Worm (Caenorhabditis elegans) whole organism, L2 larva: ENCODE measurements around the gene hmp-1.

Experiments used
- C34F6.9 ChIP-seq: fragments of 150-350 bp; optimal IDR thresholded peaks from 2 replicates; lab custom pipeline; 2014; ENCODE audit warnings: missing biosample characterization, missing genetic modification characterization
- F13H6.1 ChIP-seq: sonication (generic microtip); optimal IDR thresholded peaks from 2 replicates; lab custom pipeline; 2016; ENCODE audit warnings: missing genetic modification characterization, missing compliant biosample characterization
- R02D3.7 ChIP-seq: fragments of 150-350 bp; optimal IDR thresholded peaks from 2 replicates; lab custom pipeline; 2014; ENCODE audit warnings: missing biosample characterization, missing genetic modification characterization
- Y55F3AM.14 ChIP-seq: fragments of 200-800 bp; sonication (Bioruptor generic); optimal IDR thresholded peaks from 2 replicates; lab custom pipeline; 2018; ENCODE audit warnings: mild to moderate bottlenecking, missing genetic modification characterization, missing compliant biosample characterization
- ZK546.5 ChIP-seq: sonication (generic microtip); optimal IDR thresholded peaks from 2 replicates; lab custom pipeline; 2017; ENCODE audit warnings: missing biosample characterization, missing genetic modification characterization
- alr-1 ChIP-seq: fragments of 150-350 bp; optimal IDR thresholded peaks from 2 replicates; lab custom pipeline; 2014; ENCODE audit warnings: missing biosample characterization, missing genetic modification characterization
- aly-2 ChIP-seq: fragments of 150-350 bp; optimal IDR thresholded peaks from 2 replicates; lab custom pipeline; 2014; ENCODE audit warnings: missing biosample characterization, missing genetic modification characterization
- ama-1 ChIP-seq: fragments of 150-350 bp; optimal IDR thresholded peaks from 2 replicates; lab custom pipeline; 2018; ENCODE audit warnings: inconsistent platforms
- blmp-1 ChIP-seq: sonication (generic microtip); optimal IDR thresholded peaks from 2 replicates; lab custom pipeline; 2017; ENCODE audit warnings: missing genetic modification characterization, mild to moderate bottlenecking, missing compliant biosample characterization, antibody characterized with exemption, moderate library complexity; ENCODE audit not compliant: insufficient read depth
- ceh-16 ChIP-seq: fragments of 150-350 bp; optimal IDR thresholded peaks from 2 replicates; lab custom pipeline; 2014; ENCODE audit warnings: missing biosample characterization, missing genetic modification characterization
- ceh-82 ChIP-seq: fragments of 150-350 bp; optimal IDR thresholded peaks from 2 replicates; lab custom pipeline; 2014; ENCODE audit warnings: missing biosample characterization, missing genetic modification characterization
- crh-2 ChIP-seq: sonication (generic microtip); optimal IDR thresholded peaks from 2 replicates; lab custom pipeline; 2017; ENCODE audit warnings: missing biosample characterization, missing genetic modification characterization
- dmd-4 ChIP-seq: sonication (generic microtip); optimal IDR thresholded peaks from 2 replicates; lab custom pipeline; 2017; ENCODE audit warnings: missing biosample characterization, missing genetic modification characterization
- egl-27 ChIP-seq: sonication (generic microtip); optimal IDR thresholded peaks from 3 replicates; lab custom pipeline; 2017; ENCODE audit warnings: missing biosample characterization, missing genetic modification reagents, missing genetic modification characterization
- elt-1 ChIP-seq: fragments of 150-350 bp; optimal IDR thresholded peaks from 2 replicates; lab custom pipeline; 2014; ENCODE audit warnings: missing biosample characterization, missing genetic modification characterization
- elt-3 ChIP-seq: sonication (generic microtip); optimal IDR thresholded peaks from 2 replicates; lab custom pipeline; 2017; ENCODE audit warnings: missing biosample characterization, missing genetic modification characterization
- fos-1 ChIP-seq: fragments of 150-350 bp; optimal IDR thresholded peaks from 2 replicates; lab custom pipeline; 2014; ENCODE audit warnings: missing biosample characterization, missing genetic modification characterization
- gmeb-1 ChIP-seq: fragments of 150-350 bp; optimal IDR thresholded peaks from 2 replicates; lab custom pipeline; 2014; ENCODE audit warnings: missing biosample characterization, missing genetic modification characterization
- lin-11 ChIP-seq: fragments of 150-350 bp; sonication (generic microtip); optimal IDR thresholded peaks from 2 replicates; lab custom pipeline; 2014; ENCODE audit warnings: missing biosample characterization, missing genetic modification characterization, inconsistent platforms, mixed read lengths
- lin-13 ChIP-seq: fragments of 150-350 bp; optimal IDR thresholded peaks from 2 replicates; lab custom pipeline; 2014; ENCODE audit warnings: missing biosample characterization, missing genetic modification reagents, missing genetic modification characterization
- lin-39 ChIP-seq: fragments of 150-350 bp; optimal IDR thresholded peaks from 2 replicates; lab custom pipeline; 2014; ENCODE audit warnings: missing biosample characterization, missing genetic modification reagents, missing genetic modification characterization
- lsy-2 ChIP-seq, 2 experiments: fragments of 150-350 bp in 1 of 2; sonication (generic microtip) in 1 of 2; optimal IDR thresholded peaks; 2 replicates each; lab custom pipeline; 2014 to 2017; ENCODE audit warnings: missing biosample characterization in 2 of 2, missing genetic modification characterization in 2 of 2
- mab-5 ChIP-seq: fragments of 150-350 bp; optimal IDR thresholded peaks from 2 replicates; lab custom pipeline; 2014; ENCODE audit warnings: missing biosample characterization, missing genetic modification characterization
- mbf-1 ChIP-seq: sonication (generic microtip); optimal IDR thresholded peaks from 2 replicates; lab custom pipeline; 2017; ENCODE audit warnings: missing biosample characterization, missing genetic modification characterization
- mdl-1 ChIP-seq, 2 experiments: fragments of 150-350 bp in 1 of 2; sonication (generic microtip) in 1 of 2; optimal IDR thresholded peaks; 2 replicates each; lab custom pipeline; 2017; ENCODE audit warnings: missing biosample characterization in 2 of 2, missing genetic modification characterization in 2 of 2
- nhr-10 ChIP-seq: sonication (generic microtip); optimal IDR thresholded peaks from 2 replicates; lab custom pipeline; 2017; ENCODE audit warnings: missing biosample characterization, missing genetic modification characterization
- nhr-11 ChIP-seq: fragments of 150-350 bp; optimal IDR thresholded peaks from 2 replicates; lab custom pipeline; 2014; ENCODE audit warnings: missing biosample characterization, missing genetic modification characterization
- nhr-12 ChIP-seq: fragments of 150-350 bp; optimal IDR thresholded peaks from 2 replicates; lab custom pipeline; 2014; ENCODE audit warnings: missing biosample characterization, missing genetic modification characterization
- nhr-129 ChIP-seq: fragments of 150-350 bp; optimal IDR thresholded peaks from 2 replicates; lab custom pipeline; 2014; ENCODE audit warnings: missing biosample characterization, missing genetic modification characterization
- nhr-21 ChIP-seq: fragments of 150-350 bp; optimal IDR thresholded peaks from 2 replicates; lab custom pipeline; 2014; ENCODE audit warnings: missing biosample characterization, missing genetic modification characterization
- nhr-23 ChIP-seq: fragments of 150-350 bp; optimal IDR thresholded peaks from 2 replicates; lab custom pipeline; 2014; ENCODE audit warnings: missing biosample characterization, missing genetic modification reagents, missing genetic modification characterization
- nhr-237 ChIP-seq: fragments of 150-350 bp; optimal IDR thresholded peaks from 2 replicates; lab custom pipeline; 2014; ENCODE audit warnings: missing biosample characterization, missing genetic modification characterization
- nhr-25 ChIP-seq: fragments of 150-350 bp; sonication (generic microtip); optimal IDR thresholded peaks from 3 replicates; lab custom pipeline; 2014; ENCODE audit warnings: missing biosample characterization, missing genetic modification characterization
- nhr-6 ChIP-seq: fragments of 150-350 bp; optimal IDR thresholded peaks from 2 replicates; lab custom pipeline; 2014; ENCODE audit warnings: missing biosample characterization, missing genetic modification characterization
- nhr-77 ChIP-seq: fragments of 150-350 bp; optimal IDR thresholded peaks from 2 replicates; lab custom pipeline; 2014; ENCODE audit warnings: missing biosample characterization, missing genetic modification characterization
- peb-1 ChIP-seq: fragments of 150-350 bp; optimal IDR thresholded peaks from 2 replicates; lab custom pipeline; 2014; ENCODE audit warnings: missing biosample characterization, missing genetic modification characterization
- sem-4 ChIP-seq: fragments of 150-350 bp; optimal IDR thresholded peaks from 2 replicates; lab custom pipeline; 2014; ENCODE audit warnings: missing biosample characterization, missing genetic modification reagents, missing genetic modification characterization
- skn-1 ChIP-seq: sonication (generic microtip); optimal IDR thresholded peaks from 2 replicates; lab custom pipeline; 2017; ENCODE audit warnings: missing biosample characterization, missing genetic modification characterization
- sma-3 ChIP-seq: sonication (generic microtip); optimal IDR thresholded peaks from 2 replicates; lab custom pipeline; 2016; ENCODE audit warnings: missing genetic modification reagents, missing genetic modification characterization, missing compliant biosample characterization
- sma-9 ChIP-seq, 2 experiments: fragments of 150-350 bp in 1 of 2; sonication (generic microtip) in 1 of 2; optimal IDR thresholded peaks; 2 replicates each; lab custom pipeline; 2014 to 2016; ENCODE audit warnings: missing genetic modification characterization in 2 of 2, mild to moderate bottlenecking in 1 of 2, missing biosample characterization in 1 of 2, missing compliant biosample characterization in 1 of 2, missing genetic modification reagents in 1 of 2, moderate library complexity in 1 of 2
- snpc-4 ChIP-seq: fragments of 150-350 bp; optimal IDR thresholded peaks from 2 replicates; lab custom pipeline; 2014; ENCODE audit warnings: missing biosample characterization, missing genetic modification characterization
- unc-39 ChIP-seq: fragments of 150-350 bp; optimal IDR thresholded peaks from 2 replicates; lab custom pipeline; 2014; ENCODE audit warnings: missing biosample characterization, missing genetic modification characterization
- unc-55 ChIP-seq: fragments of 150-350 bp; sonication (generic microtip); optimal IDR thresholded peaks from 3 replicates; lab custom pipeline; 2014; ENCODE audit warnings: missing biosample characterization, missing genetic modification reagents, missing genetic modification characterization
- unc-62 ChIP-seq: fragments of 150-350 bp; optimal IDR thresholded peaks from 2 replicates; lab custom pipeline; 2014; ENCODE audit warnings: missing biosample characterization, missing genetic modification reagents, missing genetic modification characterization
- zag-1 ChIP-seq: fragments of 150-350 bp; optimal IDR thresholded peaks from 2 replicates; lab custom pipeline; 2014; ENCODE audit warnings: missing biosample characterization, missing genetic modification characterization
- ztf-1 ChIP-seq: fragments of 200-800 bp; sonication (Bioruptor generic); conservative IDR thresholded peaks from 2 replicates; pipeline ENCODE4 v1.3.6; 2022; ENCODE audit warnings: missing genetic modification characterization, missing compliant biosample characterization
- ztf-11 ChIP-seq: sonication (generic microtip); optimal IDR thresholded peaks from 2 replicates; lab custom pipeline; 2017; ENCODE audit warnings: missing biosample characterization, missing genetic modification characterization
- ztf-4 ChIP-seq: fragments of 150-350 bp; optimal IDR thresholded peaks from 2 replicates; lab custom pipeline; 2014; ENCODE audit warnings: missing biosample characterization, missing genetic modification characterization

hmp-1 gene

ce11 chrV:11887988-11888499, 42.4 kb downstream of the hmp-1 start, which contains the start of gene adh-1:
adh-1 (plus strand) TSS chrV:11888248.
- no peak for TF ChIP-seq sem-4
- TF ChIP-seq Y55F3AM.14 (GFP tag; lab: Kevin White, UChicago): peak; percentile 25
- TF ChIP-seq sma-3 (GFP tag; lab: Kevin White, UChicago): peak; percentile 73
- peak; percentile 89 to 95 for TF ChIP-seq mdl-1 (tag; optimal IDR thresholded peaks at IDR 0.05; lab: Kevin White, UChicago)
- TF ChIP-seq nhr-237 (tag; lab: Kevin White, UChicago): no peak
- no peak for TF ChIP-seq R02D3.7 (tag; lab: Kevin White, UChicago)
- TF ChIP-seq blmp-1 (tag; lab: Kevin White, UChicago): peak; percentile 73
- TF ChIP-seq nhr-11 (tag; lab: Kevin White, UChicago): no peak
- TF ChIP-seq lin-39: no peak
- peak; percentile 97 for TF ChIP-seq nhr-21 (tag; lab: Kevin White, UChicago)
- TF ChIP-seq nhr-23 (tag; lab: Kevin White, UChicago): no peak
- TF ChIP-seq unc-39 (tag; lab: Kevin White, UChicago): no peak
- peak; percentile 96 for TF ChIP-seq ama-1 (lab: Kevin White, UChicago)
- TF ChIP-seq nhr-77 (tag; lab: Kevin White, UChicago): no peak
- no peak for TF ChIP-seq nhr-10 (tag; lab: Kevin White, UChicago)
- no peak for TF ChIP-seq unc-62 (GFP tag; lab: Kevin White, UChicago)
- TF ChIP-seq ztf-4 (tag; lab: Kevin White, UChicago): no peak
- TF ChIP-seq nhr-25: peak; percentile 76
- no peak for TF ChIP-seq elt-1
- peak; percentile 46 for TF ChIP-seq C34F6.9 (tag; lab: Kevin White, UChicago)
- TF ChIP-seq ceh-16 (tag; lab: Kevin White, UChicago): no peak
- TF ChIP-seq mbf-1 (tag; lab: Kevin White, UChicago): no peak
- TF ChIP-seq alr-1 (tag; lab: Kevin White, UChicago): no peak
- TF ChIP-seq lin-13 (GFP tag; lab: Kevin White, UChicago): peak; percentile 1
- peak in 1 of 2 experiments; percentile 59 for TF ChIP-seq lsy-2 (tag; optimal IDR thresholded peaks at IDR 0.05; lab: Kevin White, UChicago)
- TF ChIP-seq crh-2 (tag; lab: Kevin White, UChicago): peak; percentile 81
- TF ChIP-seq unc-55 (GFP tag; lab: Kevin White, UChicago): no peak
- TF ChIP-seq sma-9 (GFP tag; optimal IDR thresholded peaks at IDR 0.05; lab: Kevin White, UChicago): peak; percentile 98
- TF ChIP-seq sma-9 (tag; optimal IDR thresholded peaks at IDR 0.05; lab: Kevin White, UChicago): peak; percentile 72
- no peak for TF ChIP-seq ztf-11
- TF ChIP-seq egl-27 (tag; lab: Kevin White, UChicago): peak; percentile 59
- TF ChIP-seq ZK546.5: no peak
- peak; percentile 30 for TF ChIP-seq nhr-6 (tag; lab: Kevin White, UChicago)
- peak; percentile 62 for TF ChIP-seq gmeb-1
- TF ChIP-seq aly-2 (tag; lab: Kevin White, UChicago): no peak
- TF ChIP-seq snpc-4: peak; percentile 27
- no peak for TF ChIP-seq skn-1
- no peak for TF ChIP-seq ztf-1 (GFP tag; lab: Robert Waterston, UW)
- peak; percentile 88 for TF ChIP-seq F13H6.1 (tag; lab: Kevin White, UChicago)
- TF ChIP-seq fos-1 (tag; lab: Kevin White, UChicago): peak; percentile 54
- TF ChIP-seq ceh-82 (tag; lab: Kevin White, UChicago): no peak
- no peak for TF ChIP-seq nhr-12 (tag; lab: Kevin White, UChicago)
- TF ChIP-seq mab-5 (tag; lab: Kevin White, UChicago): no peak
- no peak for TF ChIP-seq lin-11 (tag; lab: Kevin White, UChicago)
- TF ChIP-seq dmd-4 (tag; lab: Kevin White, UChicago): no peak
- TF ChIP-seq zag-1 (tag; lab: Kevin White, UChicago): no peak
- peak; percentile 87 for TF ChIP-seq nhr-129 (tag; lab: Kevin White, UChicago)
- TF ChIP-seq elt-3 (tag; lab: Kevin White, UChicago): no peak
- TF ChIP-seq peb-1 (tag; lab: Kevin White, UChicago): no peak
